Fruit fly (Drosophila melanogaster) whole organism, adult: ENCODE results near the gene CG10347.

Source experiments
- CG11617 ChIP-seq: fragments of 200-800 bp; sonication (Bioruptor generic); optimal IDR thresholded peaks from 2 replicates; lab custom pipeline; 2017; ENCODE audit warnings: mild to moderate bottlenecking, missing biosample characterization, missing genetic modification reagents, missing genetic modification characterization
- CG14711 ChIP-seq: fragments of 200-800 bp; sonication (Bioruptor generic); optimal IDR thresholded peaks from 2 replicates; lab custom pipeline; 2018; ENCODE audit warnings: missing biosample characterization, mild to moderate bottlenecking, missing genetic modification characterization, moderate library complexity
- CG1620 ChIP-seq: fragments of 200-800 bp; sonication (Bioruptor generic); optimal IDR thresholded peaks from 2 replicates; lab custom pipeline; 2016; ENCODE audit warnings: missing biosample characterization, missing genetic modification characterization
- CG7045 ChIP-seq: fragments of 200-800 bp; sonication (Bioruptor generic); optimal IDR thresholded peaks from 2 replicates; lab custom pipeline; 2017; ENCODE audit warnings: missing biosample characterization, mild to moderate bottlenecking, missing genetic modification characterization
- CG7101 ChIP-seq: fragments of 200-800 bp; sonication (Bioruptor generic); optimal IDR thresholded peaks from 2 replicates; lab custom pipeline; 2018; ENCODE audit warnings: missing biosample characterization, mild to moderate bottlenecking, missing genetic modification characterization, moderate library complexity
- Clk ChIP-seq: fragments of 200-800 bp; sonication (Bioruptor generic); optimal IDR thresholded peaks from 2 replicates; lab custom pipeline; 2017; ENCODE audit warnings: missing biosample characterization, missing genetic modification characterization
- cic ChIP-seq: fragments of 200-800 bp; sonication (Bioruptor generic); optimal IDR thresholded peaks from 2 replicates; lab custom pipeline; 2017; ENCODE audit warnings: missing biosample characterization, mild to moderate bottlenecking, missing genetic modification characterization, moderate library complexity
- cnc ChIP-seq, 2 experiments: fragments of >200 bp; optimal IDR thresholded peaks; 2 replicates each; lab custom pipeline; 2017
- kay ChIP-seq: fragments of 200-800 bp; sonication (Bioruptor generic); peaks from one replicate; lab custom pipeline; 2016; ENCODE audit warnings: missing biosample characterization, missing genetic modification characterization, borderline replicate concordance
- ovo ChIP-seq: fragments of 200-800 bp; sonication (Bioruptor generic); optimal IDR thresholded peaks from 2 replicates; lab custom pipeline; 2016; ENCODE audit warnings: missing biosample characterization, missing genetic modification characterization
- pad ChIP-seq: fragments of 200-800 bp; sonication (Bioruptor generic); optimal IDR thresholded peaks from 3 replicates; lab custom pipeline; 2017; ENCODE audit warnings: missing biosample characterization, missing genetic modification characterization, mild to moderate bottlenecking, moderate library complexity, missing genetic modification reagents
- tj ChIP-seq: fragments of 200-800 bp; sonication (Bioruptor generic); optimal IDR thresholded peaks from 3 replicates; lab custom pipeline; 2017; ENCODE audit warnings: missing biosample characterization, mild to moderate bottlenecking, missing genetic modification characterization, moderate library complexity
- toe ChIP-seq: fragments of 200-800 bp; sonication (Bioruptor generic); optimal IDR thresholded peaks from 2 replicates; lab custom pipeline; 2016; ENCODE audit warnings: missing biosample characterization, missing genetic modification characterization

dm6 chrX:11815356-11816270 lies 39.1 kb downstream of the CG10347 start:
- TF ChIP-seq CG7045 (no peak), CG7101 (tag; lab: Kevin White, UChicago) (no peak), CG1620 (no peak), kay (no peak), cic (GFP tag; lab: Kevin White, UChicago) (no peak), CG14711 (tag; lab: Kevin White, UChicago) (no peak), tj (no peak), ovo (GFP tag; lab: Kevin White, UChicago) (no peak), pad (GFP tag; lab: Kevin White, UChicago) (no peak), Clk (GFP tag; lab: Kevin White, UChicago) (no peak), cnc (optimal IDR thresholded peaks at IDR 0.05; lab: Kevin White, UChicago) (no peak), toe (GFP tag; lab: Kevin White, UChicago) (no peak), CG11617 (GFP tag; lab: Kevin White, UChicago) (no peak)
